Worm (Caenorhabditis elegans): ENCODE results near the gene Y46H3D.1.

- TF ChIP-seq ref-1 (GFP tag; conservative IDR thresholded peaks at IDR 0.05) (no peak), T22C8.4 (GFP tag; IDR thresholded peaks at IDR 0.05) (no peak), med-1 (GFP tag; optimal IDR thresholded peaks at IDR 0.05; ENCODE audit: insufficient read depth) (no peak), flt-1 (GFP tag; IDR thresholded peaks at IDR 0.05) (no peak), tab-1 (GFP tag; IDR thresholded peaks at IDR 0.05) (no peak), klf-2 (GFP tag; conservative IDR thresholded peaks at IDR 0.05) (no peak), cog-1 (tag; optimal IDR thresholded peaks at IDR 0.05) (no peak)
Measured at ce11 chrV:1631148-1631547, 11.2 kb upstream of the Y46H3D.1 start, which contains the start of gene Y46H3D.8.
